Worm (Caenorhabditis elegans) whole organism, mixed stage, embryonic: Measurements from ENCODE around the gene F53F1.6.

Experiments used
- bed-3 ChIP-seq: fragments of 200-800 bp; sonication (Bioruptor generic); optimal IDR thresholded peaks from 3 replicates; lab custom pipeline; 2018; ENCODE audit warnings: mild to moderate bottlenecking, missing genetic modification characterization, moderate library complexity, missing compliant biosample characterization
- blmp-1 ChIP-seq: fragments of 150-350 bp; optimal IDR thresholded peaks from 2 replicates; lab custom pipeline; 2014; ENCODE audit warnings: missing biosample characterization, missing genetic modification characterization
- ceh-39 ChIP-seq: fragments of 150-350 bp; optimal IDR thresholded peaks from 2 replicates; lab custom pipeline; 2014; ENCODE audit warnings: missing biosample characterization, missing genetic modification characterization
- ceh-43 ChIP-seq: fragments of 200-800 bp; sonication (Bioruptor generic); optimal IDR thresholded peaks from 2 replicates; lab custom pipeline; 2018; ENCODE audit warnings: mild to moderate bottlenecking, missing genetic modification characterization, moderate library complexity, missing compliant biosample characterization
- ces-1 ChIP-seq: fragments of 150-350 bp; optimal IDR thresholded peaks from 2 replicates; lab custom pipeline; 2014; ENCODE audit warnings: missing biosample characterization, missing genetic modification reagents, missing genetic modification characterization
- lin-32 ChIP-seq: fragments of 200-800 bp; sonication (Bioruptor generic); optimal IDR thresholded peaks from 2 replicates; lab custom pipeline; 2018; ENCODE audit warnings: mild to moderate bottlenecking, missing genetic modification characterization, missing compliant biosample characterization
- nhr-237 ChIP-seq: fragments of 150-350 bp; optimal IDR thresholded peaks from 2 replicates; lab custom pipeline; 2014; ENCODE audit warnings: missing biosample characterization, missing genetic modification characterization
- nhr-28 ChIP-seq: fragments of 150-350 bp; optimal IDR thresholded peaks from 2 replicates; lab custom pipeline; 2014; ENCODE audit warnings: missing biosample characterization, missing genetic modification characterization
- pha-4 ChIP-seq: fragments of 150-350 bp; optimal IDR thresholded peaks from 2 replicates; lab custom pipeline; 2018; ENCODE audit warnings: missing biosample characterization, missing genetic modification reagents, missing genetic modification characterization
- snpc-4 ChIP-seq: fragments of 150-350 bp; optimal IDR thresholded peaks from 2 replicates; lab custom pipeline; 2014; ENCODE audit warnings: missing biosample characterization, missing genetic modification characterization
- unc-39 ChIP-seq: fragments of 150-350 bp; optimal IDR thresholded peaks from 2 replicates; lab custom pipeline; 2014; ENCODE audit warnings: missing biosample characterization, missing genetic modification characterization
- unc-62 ChIP-seq: fragments of 150-350 bp; optimal IDR thresholded peaks from 2 replicates; lab custom pipeline; 2014; ENCODE audit warnings: missing biosample characterization, missing genetic modification reagents, missing genetic modification characterization
- ztf-11 ChIP-seq: fragments of 150-350 bp; optimal IDR thresholded peaks from 2 replicates; lab custom pipeline; 2014; ENCODE audit warnings: missing biosample characterization, missing genetic modification characterization

DNA sequence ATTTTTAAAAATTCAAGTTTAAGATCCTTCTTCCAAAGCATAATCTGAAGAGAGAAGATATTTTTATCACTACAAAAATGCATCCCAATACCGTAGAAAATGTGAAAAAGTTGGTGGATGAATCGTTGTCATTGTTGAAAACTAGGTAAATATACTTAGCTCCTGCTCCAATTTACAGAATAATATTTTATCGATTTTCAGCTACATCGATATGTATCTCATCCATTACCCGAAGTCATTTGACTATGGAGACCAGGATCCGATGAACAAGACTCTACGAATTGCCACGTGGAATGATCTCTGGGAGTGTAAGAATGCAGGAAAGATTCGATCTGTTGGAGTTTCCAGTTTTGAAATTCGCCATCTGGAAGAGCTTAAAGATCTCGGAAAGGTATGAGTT, 9.0 kb downstream of the F53F1.6 start:
- TF ChIP-seq bed-3 (GFP tag; lab: Kevin White, UChicago), result no peak
- TF ChIP-seq ces-1, result no peak
- TF ChIP-seq unc-39 (tag; lab: Kevin White, UChicago), result no peak
- no peak for TF ChIP-seq ceh-39 (tag; lab: Kevin White, UChicago)
- no peak for TF ChIP-seq pha-4
- TF ChIP-seq nhr-28 (tag; lab: Kevin White, UChicago), result no peak
- no peak for TF ChIP-seq ceh-43
- TF ChIP-seq snpc-4 (tag; lab: Kevin White, UChicago), result no peak
- TF ChIP-seq blmp-1 (tag; lab: Kevin White, UChicago), result no peak
- TF ChIP-seq unc-62 (GFP tag; lab: Kevin White, UChicago), result no peak
- TF ChIP-seq nhr-237, result no peak
- no peak for TF ChIP-seq ztf-11
- no peak for TF ChIP-seq lin-32
